Worm (Caenorhabditis elegans) whole organism, L1 larva: ENCODE results near the gene Y73B6BL.23.

ENCODE experiments used
- C04F5.9 ChIP-seq: sonication (generic microtip); optimal IDR thresholded peaks from 2 replicates; lab custom pipeline; 2016; ENCODE audit warnings: missing genetic modification characterization, missing compliant biosample characterization
- C16A3.4 ChIP-seq: fragments of 150-350 bp; optimal IDR thresholded peaks from 2 replicates; lab custom pipeline; 2014; ENCODE audit warnings: missing biosample characterization, missing genetic modification characterization
- C34B4.2 ChIP-seq: sonication (generic microtip); optimal IDR thresholded peaks from 2 replicates; lab custom pipeline; 2017; ENCODE audit warnings: mild to moderate bottlenecking, missing genetic modification characterization, missing compliant biosample characterization
- F16B12.6 ChIP-seq: fragments of 150-350 bp; optimal IDR thresholded peaks from 2 replicates; lab custom pipeline; 2014; ENCODE audit warnings: missing biosample characterization, missing genetic modification characterization
- alr-1 ChIP-seq: fragments of 200-800 bp; sonication (Bioruptor generic); optimal IDR thresholded peaks from 2 replicates; lab custom pipeline; 2018; ENCODE audit warnings: borderline replicate concordance, mild to moderate bottlenecking, missing genetic modification characterization, missing compliant biosample characterization
- ama-1 ChIP-seq: fragments of 150-350 bp; optimal IDR thresholded peaks from 2 replicates; lab custom pipeline; 2014
- ceh-82 ChIP-seq, 3 experiments: fragments of 150-350 bp in 1 of 3; sonication (generic microtip) in 2 of 3; optimal IDR thresholded peaks; 2 replicates each; lab custom pipeline; 2014 to 2017; ENCODE audit warnings: missing biosample characterization in 3 of 3, missing genetic modification characterization in 3 of 3
- ceh-90 ChIP-seq: sonication (generic microtip); optimal IDR thresholded peaks from 2 replicates; lab custom pipeline; 2016; ENCODE audit warnings: missing genetic modification characterization, missing compliant biosample characterization
- ces-1 ChIP-seq: fragments of 150-350 bp; optimal IDR thresholded peaks from 2 replicates; lab custom pipeline; 2014; ENCODE audit warnings: missing biosample characterization, missing genetic modification reagents, missing genetic modification characterization
- dpl-1 ChIP-seq, 3 experiments: fragments of 150-350 bp in 2 of 3; sonication (generic microtip) in 1 of 3; optimal IDR thresholded peaks; 2 replicates each; lab custom pipeline; 2014 to 2017; ENCODE audit warnings: missing biosample characterization in 3 of 3, missing genetic modification characterization in 3 of 3, missing genetic modification reagents in 3 of 3
- dsc-1 ChIP-seq: sonication (generic microtip); optimal IDR thresholded peaks from 2 replicates; lab custom pipeline; 2016; ENCODE audit warnings: mild to moderate bottlenecking, missing genetic modification characterization, missing compliant biosample characterization
- efl-1 ChIP-seq, 4 experiments: fragments of 150-350 bp; optimal IDR thresholded peaks in 3 of 4; peaks in 1 of 4; 1 replicate in 1 of 4; 2 replicates in 3 of 4; lab custom pipeline; 2014; ENCODE audit warnings: missing biosample characterization in 2 of 4, missing genetic modification characterization in 2 of 4, missing genetic modification reagents in 2 of 4
- efl-3 ChIP-seq: fragments of 200-800 bp; sonication (Bioruptor generic); optimal IDR thresholded peaks from 2 replicates; lab custom pipeline; 2018; ENCODE audit warnings: mild to moderate bottlenecking, missing genetic modification characterization, missing compliant biosample characterization
- egl-13 ChIP-seq: sonication (generic microtip); optimal IDR thresholded peaks from 2 replicates; lab custom pipeline; 2016; ENCODE audit warnings: missing genotype, missing genetic modification reagents, missing genetic modification characterization, missing compliant biosample characterization
- egl-27 ChIP-seq, 2 experiments: fragments of 150-350 bp in 1 of 2; sonication (generic microtip); optimal IDR thresholded peaks; 3 replicates each; lab custom pipeline; 2017 to 2018; ENCODE audit warnings: missing biosample characterization in 2 of 2, missing genetic modification characterization in 2 of 2, missing genetic modification reagents in 2 of 2
- elt-2 ChIP-seq: sonication (generic microtip); optimal IDR thresholded peaks from 2 replicates; lab custom pipeline; 2016; ENCODE audit warnings: missing genetic modification characterization, mild to moderate bottlenecking, inconsistent platforms, missing compliant biosample characterization, missing genetic modification reagents
- ets-5 ChIP-seq: fragments of 200-800 bp; sonication (Bioruptor generic); IDR thresholded peaks from 2 replicates; pipeline ENCODE4 v1.3.6; 2022; ENCODE audit warnings: missing genetic modification characterization, missing compliant biosample characterization
- fkh-10 ChIP-seq: sonication (generic microtip); optimal IDR thresholded peaks from 2 replicates; lab custom pipeline; 2017; ENCODE audit warnings: missing biosample characterization, missing genetic modification reagents, missing genetic modification characterization
- fos-1 ChIP-seq: fragments of 150-350 bp; optimal IDR thresholded peaks from 2 replicates; lab custom pipeline; 2014; ENCODE audit warnings: missing biosample characterization, missing genetic modification characterization
- irx-1 ChIP-seq: sonication (generic microtip); optimal IDR thresholded peaks from 2 replicates; lab custom pipeline; 2016; ENCODE audit warnings: missing genetic modification characterization, missing compliant biosample characterization
- jun-1 ChIP-seq: fragments of 150-350 bp; optimal IDR thresholded peaks from 2 replicates; lab custom pipeline; 2014; ENCODE audit warnings: missing biosample characterization, missing genetic modification reagents, missing genetic modification characterization
- lin-35 ChIP-seq, 2 experiments: fragments of 150-350 bp; optimal IDR thresholded peaks; 2 replicates each; lab custom pipeline; 2014; ENCODE audit warnings: missing biosample characterization in 2 of 2, missing genetic modification characterization in 2 of 2, missing genetic modification reagents in 2 of 2
- lir-3 ChIP-seq: sonication (generic microtip); optimal IDR thresholded peaks from 2 replicates; lab custom pipeline; 2016; ENCODE audit warnings: mild to moderate bottlenecking, missing genetic modification characterization, moderate library complexity, missing compliant biosample characterization; ENCODE audit not compliant: poor library complexity
- nhr-12 ChIP-seq: sonication (generic microtip); optimal IDR thresholded peaks from 2 replicates; lab custom pipeline; 2017; ENCODE audit warnings: missing biosample characterization, missing genetic modification characterization
- nhr-47 ChIP-seq: sonication (generic microtip); optimal IDR thresholded peaks from 2 replicates; lab custom pipeline; 2016; ENCODE audit warnings: mild to moderate bottlenecking, missing genetic modification characterization, moderate library complexity, missing compliant biosample characterization
- nhr-71 ChIP-seq: sonication (generic microtip); optimal IDR thresholded peaks from 2 replicates; lab custom pipeline; 2016; ENCODE audit warnings: mild to moderate bottlenecking, missing genetic modification characterization, moderate library complexity, missing compliant biosample characterization
- nhr-84 ChIP-seq: sonication (generic microtip); optimal IDR thresholded peaks from 2 replicates; lab custom pipeline; 2017; ENCODE audit warnings: missing biosample characterization, missing genetic modification characterization
- nhr-85 ChIP-seq: sonication (generic microtip); peaks from one replicate; lab custom pipeline; 2016; ENCODE audit warnings: missing genetic modification characterization, inconsistent platforms, missing compliant biosample characterization
- nhr-90 ChIP-seq: sonication (generic microtip); optimal IDR thresholded peaks from 2 replicates; lab custom pipeline; 2016; ENCODE audit warnings: mild to moderate bottlenecking, missing genetic modification characterization, missing compliant biosample characterization; ENCODE audit not compliant: poor library complexity
- pag-3 ChIP-seq: sonication (generic microtip); optimal IDR thresholded peaks from 2 replicates; lab custom pipeline; 2017; ENCODE audit warnings: missing genetic modification characterization, mild to moderate bottlenecking, missing compliant biosample characterization, antibody characterized with exemption, borderline replicate concordance; ENCODE audit not compliant: insufficient read depth
- rnt-1 ChIP-seq: sonication (generic microtip); optimal IDR thresholded peaks from 2 replicates; lab custom pipeline; 2016; ENCODE audit warnings: mild to moderate bottlenecking, missing genetic modification characterization, moderate library complexity, missing compliant biosample characterization
- snpc-4 ChIP-seq: fragments of 150-350 bp; optimal IDR thresholded peaks from 2 replicates; lab custom pipeline; 2014; ENCODE audit warnings: missing biosample characterization, missing genetic modification characterization
- snu-23 ChIP-seq: sonication (generic microtip); optimal IDR thresholded peaks from 2 replicates; lab custom pipeline; 2016; ENCODE audit warnings: missing genetic modification characterization, missing compliant biosample characterization
- sox-4 ChIP-seq: sonication (generic microtip); optimal IDR thresholded peaks from 2 replicates; lab custom pipeline; 2016; ENCODE audit warnings: missing genetic modification characterization, missing compliant biosample characterization
- sptf-1 ChIP-seq: fragments of 150-350 bp; optimal IDR thresholded peaks from 2 replicates; lab custom pipeline; 2014; ENCODE audit warnings: missing biosample characterization, missing genetic modification characterization
- sup-37 ChIP-seq: fragments of 200-800 bp; sonication (Bioruptor generic); optimal IDR thresholded peaks from 2 replicates; lab custom pipeline; 2018; ENCODE audit warnings: mild to moderate bottlenecking, missing genetic modification characterization, missing compliant biosample characterization
- swsn-7 ChIP-seq: sonication (generic microtip); optimal IDR thresholded peaks from 2 replicates; lab custom pipeline; 2016; ENCODE audit warnings: missing genetic modification characterization, missing compliant biosample characterization
- tbx-2 ChIP-seq: sonication (generic microtip); optimal IDR thresholded peaks from 2 replicates; lab custom pipeline; 2016; ENCODE audit warnings: missing genetic modification characterization, missing compliant biosample characterization
- unc-130 ChIP-seq: fragments of 150-350 bp; optimal IDR thresholded peaks from 2 replicates; lab custom pipeline; 2017; ENCODE audit warnings: missing biosample characterization, missing genetic modification characterization, inconsistent platforms
- unc-30 ChIP-seq: sonication (generic microtip); optimal IDR thresholded peaks from 2 replicates; lab custom pipeline; 2017; ENCODE audit warnings: missing biosample characterization, missing genetic modification characterization
- unc-86 ChIP-seq: sonication (generic microtip); optimal IDR thresholded peaks from 2 replicates; lab custom pipeline; 2016; ENCODE audit warnings: missing genetic modification characterization, missing compliant biosample characterization
- vab-15 ChIP-seq: sonication (generic microtip); optimal IDR thresholded peaks from 2 replicates; lab custom pipeline; 2017; ENCODE audit warnings: missing genotype, mild to moderate bottlenecking, missing genetic modification characterization, missing compliant biosample characterization
- xbp-1 ChIP-seq: sonication (generic microtip); optimal IDR thresholded peaks from 2 replicates; lab custom pipeline; 2016; ENCODE audit warnings: missing genetic modification characterization, missing compliant biosample characterization
- zag-1 ChIP-seq: fragments of 150-350 bp; optimal IDR thresholded peaks from 2 replicates; lab custom pipeline; 2014; ENCODE audit warnings: missing biosample characterization, missing genetic modification characterization
- zip-4 ChIP-seq: fragments of 200-800 bp; sonication (Bioruptor generic); optimal IDR thresholded peaks from 2 replicates; lab custom pipeline; 2018; ENCODE audit warnings: mild to moderate bottlenecking, missing genetic modification characterization, moderate library complexity, missing compliant biosample characterization
- ztf-11 ChIP-seq, 2 experiments: sonication (generic microtip); optimal IDR thresholded peaks; 2 replicates each; lab custom pipeline; 2016 to 2017; ENCODE audit warnings: missing genetic modification characterization in 2 of 2, missing biosample characterization in 1 of 2, missing compliant biosample characterization in 1 of 2

The Y73B6BL.23 gene

ce11 chrIV:6457472-6457871 is 38.6 kb upstream of the Y73B6BL.23 start, which contains the start of gene lgc-10:
Gene lgc-10 (minus strand): TSS chrIV:6457572.
- TF ChIP-seq ces-1 (GFP tag; lab: Kevin White, UChicago) (no peak), ceh-82 (tag; optimal IDR thresholded peaks at IDR 0.05; lab: Kevin White, UChicago) (no peak), nhr-47 (no peak), elt-2 (tag; lab: Kevin White, UChicago) (no peak), F16B12.6 (tag; lab: Kevin White, UChicago) (no peak), jun-1 (tag; lab: Kevin White, UChicago) (no peak), snpc-4 (no peak), irx-1 (tag; lab: Kevin White, UChicago) (no peak), egl-13 (no peak), zag-1 (tag; lab: Kevin White, UChicago) (no peak), ceh-90 (tag; lab: Kevin White, UChicago) (no peak), alr-1 (tag; lab: Kevin White, UChicago) (no peak), vab-15 (tag; lab: Kevin White, UChicago) (no peak), rnt-1 (tag; lab: Kevin White, UChicago) (no peak), unc-86 (tag; lab: Kevin White, UChicago) (no peak), sox-4 (tag; lab: Kevin White, UChicago) (no peak), ama-1 (lab: Kevin White, UChicago) (no peak), unc-130 (tag; lab: Kevin White, UChicago) (no peak), C16A3.4 (tag; lab: Kevin White, UChicago) (no peak), efl-3 (GFP tag; lab: Kevin White, UChicago) (no peak)

ce11 chrIV:6443018-6443417 is 24.1 kb upstream of the Y73B6BL.23 start:
- no peak for TF ChIP-seq snu-23
- TF ChIP-seq efl-1 (optimal IDR thresholded peaks at IDR 0.05; lab: Kevin White, UChicago) = no peak
- TF ChIP-seq efl-1 (GFP tag; optimal IDR thresholded peaks at IDR 0.05 in 1 of 2; lab: Kevin White, UChicago) = peak in 1 of 2 experiments; percentile 11
- TF ChIP-seq elt-2 (tag; lab: Kevin White, UChicago) = peak; percentile 3

- TF ChIP-seq nhr-84 (tag; lab: Kevin White, UChicago) (no peak), nhr-71 (tag; lab: Kevin White, UChicago) (peak; percentile 40), nhr-12 (tag; lab: Kevin White, UChicago) (no peak), lin-35 (GFP tag; optimal IDR thresholded peaks at IDR 0.05; lab: Kevin White, UChicago) (peak in 1 of 2 experiments; percentile 10), irx-1 (tag; lab: Kevin White, UChicago) (peak; percentile 7), sup-37 (GFP tag; lab: Kevin White, UChicago) (no peak), unc-30 (tag; lab: Kevin White, UChicago) (no peak), lir-3 (tag; lab: Kevin White, UChicago) (no peak), snu-23 (peak; percentile 13), swsn-7 (tag; lab: Kevin White, UChicago) (no peak), F16B12.6 (tag; lab: Kevin White, UChicago) (no peak), tbx-2 (tag; lab: Kevin White, UChicago) (no peak), C34B4.2 (tag; lab: Kevin White, UChicago) (no peak), C04F5.9 (no peak), sox-4 (tag; lab: Kevin White, UChicago) (no peak), ama-1 (lab: Kevin White, UChicago) (no peak), zip-4 (GFP tag; lab: Kevin White, UChicago) (peak; percentile 37), dpl-1 (GFP tag; optimal IDR thresholded peaks at IDR 0.05; lab: Kevin White, UChicago) (peak in 1 of 3 experiments; percentile 21), pag-3 (tag; lab: Kevin White, UChicago) (no peak), nhr-90 (no peak), alr-1 (tag; lab: Kevin White, UChicago) (no peak), fkh-10 (GFP tag; lab: Kevin White, UChicago) (no peak), xbp-1 (tag; lab: Kevin White, UChicago) (no peak), nhr-85 (no peak), ceh-90 (tag; lab: Kevin White, UChicago) (no peak), nhr-47 (no peak), ceh-82 (tag; optimal IDR thresholded peaks at IDR 0.05; lab: Kevin White, UChicago) (no peak), dsc-1 (tag; lab: Kevin White, UChicago) (no peak), fos-1 (no peak), ces-1 (GFP tag; lab: Kevin White, UChicago) (no peak), ets-5 (GFP tag; lab: Robert Waterston, UW) (0 out of 2 replicates have a peak, but pooled peaks have one; percentile 27), ztf-11 (tag; optimal IDR thresholded peaks at IDR 0.05; lab: Kevin White, UChicago) (no peak), egl-27 (tag; optimal IDR thresholded peaks at IDR 0.05; lab: Kevin White, UChicago) (no peak), sptf-1 (tag; lab: Kevin White, UChicago) (no peak)
Observed at ce11 chrIV:6442016-6442618, 23.2 kb upstream of the Y73B6BL.23 start.
